Fruit fly (Drosophila melanogaster): Measurements from ENCODE around the gene tgo.
A peak's percentile ranks its signal among the peaks of the same experiment; 100 is the strongest.

The tgo gene

dm6 chr3R:8979850-8980775 is 39.7 kb downstream of the tgo start (continued):
- TF ChIP-seq pan (optimal IDR thresholded peaks at IDR 0.05) (no peak), pan (GFP tag; optimal IDR thresholded peaks at IDR 0.05 in 1 of 2, IDR thresholded peaks at IDR 0.05 in 1 of 2) (no peak), Antp (GFP tag; optimal IDR thresholded peaks at IDR 0.05) (no peak), Lpt (GFP tag; optimal IDR thresholded peaks at IDR 0.05) (no peak), maf-S (GFP tag; optimal IDR thresholded peaks at IDR 0.05) (no peak), Poxn (GFP tag; IDR thresholded peaks at IDR 0.05) (no peak), CG13424 (tag; optimal IDR thresholded peaks at IDR 0.05) (no peak), CG31441 (GFP tag; IDR thresholded peaks at IDR 0.05) (no peak), bsh (GFP tag; optimal IDR thresholded peaks at IDR 0.05) (peak; percentile 8 to 11), CG10543 (GFP tag; optimal IDR thresholded peaks at IDR 0.05) (no peak), schlank (tag; optimal IDR thresholded peaks at IDR 0.05) (no peak), CG3065 (GFP tag; optimal IDR thresholded peaks at IDR 0.05) (no peak), CG16813 (GFP tag; IDR thresholded peaks at IDR 0.05; ENCODE audit: partially characterized antibody) (peak; percentile 60; the same call in 2 of the 3 replicates), pho (GFP tag; optimal IDR thresholded peaks at IDR 0.05) (no peak), nau (GFP tag; optimal IDR thresholded peaks at IDR 0.05) (peak; percentile 17), ac (GFP tag; optimal IDR thresholded peaks at IDR 0.05) (no peak), Sry-δ (GFP tag; optimal IDR thresholded peaks at IDR 0.05) (peak; percentile 6), zfh2 (GFP tag; optimal IDR thresholded peaks at IDR 0.05) (no peak), Bgb (GFP tag; IDR thresholded peaks at IDR 0.05; ENCODE audit: partially characterized antibody) (peak; percentile 84), dimm (GFP tag; IDR thresholded peaks at IDR 0.05) (no peak), aop (GFP tag; IDR thresholded peaks at IDR 0.05) (no peak), CG18599 (GFP tag; optimal IDR thresholded peaks at IDR 0.05) (peak; percentile 26), ci (GFP tag; IDR thresholded peaks at IDR 0.05) (no peak), jumu (GFP tag; optimal IDR thresholded peaks at IDR 0.05) (no peak), HLH3B (GFP tag; IDR thresholded peaks at IDR 0.05) (no peak; the same call in 1 of the 2 replicates), odd (GFP tag; optimal IDR thresholded peaks at IDR 0.05) (no peak), croc (GFP tag; conservative IDR thresholded peaks at IDR 0.05) (no peak), Doc3 (GFP tag; IDR thresholded peaks at IDR 0.05; ENCODE audit: partially characterized antibody) (no peak), HmgZ (tag; optimal IDR thresholded peaks at IDR 0.05) (peak; percentile 20), klu (GFP tag; IDR thresholded peaks at IDR 0.05) (no peak), CG32767 (GFP tag; IDR thresholded peaks at IDR 0.05) (no peak), CG12744 (GFP tag; optimal IDR thresholded peaks at IDR 0.05) (no peak), CG18619 (GFP tag; optimal IDR thresholded peaks at IDR 0.05) (no peak), CG14014 (GFP tag; IDR thresholded peaks at IDR 0.05) (no peak), CG31365 (tag; optimal IDR thresholded peaks at IDR 0.05) (no peak), scrt (GFP tag; optimal IDR thresholded peaks at IDR 0.05) (no peak), CG17568 (GFP tag; optimal IDR thresholded peaks at IDR 0.05) (peak; percentile 2), BtbVII (GFP tag; optimal IDR thresholded peaks at IDR 0.05) (peak; percentile 0), gsb (GFP tag; IDR thresholded peaks at IDR 0.05) (no peak), gcm2 (GFP tag; optimal IDR thresholded peaks at IDR 0.05) (peak; percentile 3), zen (tag; optimal IDR thresholded peaks at IDR 0.05) (peak; percentile 37), Ets97D (GFP tag; optimal IDR thresholded peaks at IDR 0.05) (peak; percentile 9), CTCF (GFP tag; optimal IDR thresholded peaks at IDR 0.05) (peak; percentile 98), Gsc (GFP tag; IDR thresholded peaks at IDR 0.05) (no peak), nom (GFP tag; optimal IDR thresholded peaks at IDR 0.05) (peak; percentile 86), CkIIα-i1 (GFP tag; IDR thresholded peaks at IDR 0.05) (no peak), Bdp1 (GFP tag; optimal IDR thresholded peaks at IDR 0.05) (no peak), MESR4 (GFP tag; optimal IDR thresholded peaks at IDR 0.05) (no peak), CG10321 (GFP tag; IDR thresholded peaks at IDR 0.05) (no peak), eve (GFP tag; optimal IDR thresholded peaks at IDR 0.05) (no peak)

Measured in whole organism, embryonic.